Fruit fly (Drosophila melanogaster): ENCODE measurements around the gene CG9300.

CG9300 gene

DNA sequence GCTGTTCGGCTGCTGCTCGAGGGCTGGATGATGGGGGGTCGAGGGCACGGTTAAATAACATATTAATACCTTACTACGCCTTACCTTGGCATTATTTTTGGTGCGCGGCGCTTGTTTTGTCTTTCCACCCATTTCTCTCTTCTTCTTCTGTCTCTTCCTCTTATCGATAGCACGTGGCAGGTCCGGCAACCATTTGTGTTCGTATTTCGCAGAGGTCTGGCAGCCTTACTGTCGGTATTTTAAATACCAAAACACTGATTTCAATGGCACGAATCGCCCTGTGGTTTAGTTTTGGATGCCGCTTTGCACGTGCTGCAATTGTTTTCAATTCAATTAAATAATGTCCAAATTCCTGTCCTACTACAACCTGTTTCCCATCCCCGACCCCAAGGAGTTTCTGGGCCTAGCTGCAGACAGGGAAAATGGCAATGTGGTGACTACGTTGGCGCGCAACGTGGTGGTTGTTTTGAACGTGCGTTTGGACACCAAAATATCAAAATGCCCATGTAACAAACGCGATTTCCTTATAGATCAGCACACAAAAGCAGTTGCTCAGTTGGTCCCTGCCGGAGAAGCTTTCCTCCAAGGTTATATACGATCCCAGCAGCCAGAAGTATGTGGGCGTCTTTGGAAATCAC lies at the start of gene CG9300, which contains the start of gene Ltn1:
Gene CG9300, plus strand, starts transcription at position 285 of the 638 bp plus-strand sequence.
Gene Ltn1, minus strand, starts transcription at position 155 of the 638 bp plus-strand sequence.
- TF ChIP-seq CG17801 (GFP tag; optimal IDR thresholded peaks at IDR 0.05; ENCODE audit: partially characterized antibody): peak; percentile 27

DNA sequence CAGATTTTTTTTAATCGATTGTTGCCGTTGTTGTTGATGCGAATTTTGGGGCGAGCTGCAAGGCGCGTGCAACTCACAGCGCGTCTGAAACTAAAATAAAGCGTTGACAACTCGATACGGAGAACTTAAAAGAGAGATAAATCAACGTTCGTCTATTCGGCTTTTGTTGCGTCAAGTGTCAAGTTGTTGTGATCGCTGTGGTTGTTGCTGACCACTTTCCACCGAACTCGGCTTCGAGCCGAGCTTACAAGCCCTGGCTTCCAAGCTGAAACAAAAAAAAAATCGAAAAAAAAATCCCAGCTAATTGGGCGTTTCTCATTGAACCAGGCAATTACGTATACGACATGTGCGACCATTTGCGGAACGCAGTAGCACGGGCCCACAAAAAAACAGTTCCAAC lies 48.5 kb upstream of the CG9300 start, which contains the start of gene CG9452:
Gene CG9452, minus strand, starts transcription at position 101 of the 400 bp plus-strand sequence.
- no peak for TF ChIP-seq CG17801 (GFP tag; optimal IDR thresholded peaks at IDR 0.05; ENCODE audit: partially characterized antibody)

DNA sequence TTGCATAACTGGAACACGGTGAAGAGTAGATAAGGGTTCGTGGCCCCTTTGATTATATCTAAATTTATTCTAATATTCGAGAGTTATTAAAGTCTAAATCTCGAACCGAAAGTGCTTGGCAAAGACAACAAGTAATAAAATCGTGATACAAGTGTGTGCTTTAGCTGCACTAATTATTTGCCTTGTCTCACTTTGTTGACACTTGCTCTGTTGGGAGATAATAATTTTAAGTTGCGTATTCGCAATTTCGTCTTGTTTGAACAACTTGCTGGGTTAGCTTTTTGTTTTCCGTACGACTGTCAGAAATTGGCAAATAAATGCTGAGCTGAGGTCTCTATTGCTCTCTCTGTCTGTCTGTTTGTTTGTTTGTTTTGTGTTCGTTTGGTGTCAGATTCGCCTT lies 47.5 kb upstream of the CG9300 start:
- no peak for TF ChIP-seq CG17801 (GFP tag; optimal IDR thresholded peaks at IDR 0.05; ENCODE audit: partially characterized antibody)

DNA sequence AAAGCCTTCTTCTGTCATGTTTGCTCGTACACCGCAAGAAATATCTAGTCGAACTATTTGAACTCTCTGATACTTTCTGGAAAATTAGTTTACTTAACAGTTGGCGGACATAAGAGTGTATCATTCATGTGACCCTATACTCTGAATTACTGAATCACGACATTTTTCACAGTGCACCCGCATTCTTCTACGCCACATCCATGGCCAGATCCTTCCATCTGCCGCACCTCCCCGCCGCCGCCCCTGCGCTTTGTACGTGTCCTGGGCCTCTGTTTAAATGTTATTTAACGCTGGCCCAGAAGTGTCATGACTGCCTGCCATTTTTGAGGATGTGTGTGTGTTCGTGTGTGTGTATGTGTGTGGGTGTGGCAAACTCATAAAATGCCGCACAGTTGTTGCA lies 39.5 kb upstream of the CG9300 start:
- TF ChIP-seq CG17801 (GFP tag; optimal IDR thresholded peaks at IDR 0.05; ENCODE audit: partially characterized antibody): no peak

DNA sequence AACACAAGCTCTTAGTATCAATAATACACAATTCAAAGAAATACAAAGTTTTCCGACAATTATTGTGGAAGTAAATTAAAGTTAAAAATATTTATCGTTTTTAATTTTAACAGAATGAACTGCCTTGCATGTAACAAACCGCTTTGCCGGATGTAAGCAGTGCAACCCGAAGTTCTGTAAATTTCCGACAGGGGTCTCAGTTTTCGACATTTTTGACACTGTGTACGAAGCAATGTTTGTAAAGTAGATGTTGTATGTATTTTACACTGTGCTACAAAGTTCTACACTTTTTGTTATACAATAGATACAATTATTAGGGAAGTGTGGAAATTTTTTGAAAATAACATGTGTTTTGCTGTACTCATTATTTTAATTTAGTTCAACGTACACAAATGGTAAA lies 35.7 kb upstream of the CG9300 start:
- no peak for TF ChIP-seq CG17801 (GFP tag; optimal IDR thresholded peaks at IDR 0.05; ENCODE audit: partially characterized antibody)

DNA sequence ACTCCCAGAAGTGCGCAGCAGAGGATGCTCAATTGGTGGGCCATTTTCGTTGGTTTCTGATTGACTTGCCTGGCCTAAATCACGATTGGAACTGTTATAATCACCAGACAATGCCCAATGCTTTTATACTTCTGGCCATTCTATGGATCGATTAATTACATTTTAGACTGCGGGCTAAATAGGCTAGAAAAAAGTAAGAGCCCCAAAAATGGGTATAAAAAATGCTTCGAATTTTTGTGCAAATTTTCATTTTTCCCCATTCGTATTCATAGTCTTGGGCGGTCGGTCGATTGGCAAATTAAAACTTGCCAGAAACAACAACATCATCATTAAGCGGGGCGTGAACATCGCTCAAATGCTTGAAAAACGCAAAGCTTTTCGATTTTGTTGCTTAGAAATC lies 34.0 kb upstream of the CG9300 start, which contains the start of gene Cpr76Ba:
Gene Cpr76Ba, minus strand, starts transcription at position 101 of the 400 bp plus-strand sequence.
- no peak for TF ChIP-seq CG17801 (GFP tag; optimal IDR thresholded peaks at IDR 0.05; ENCODE audit: partially characterized antibody)

DNA sequence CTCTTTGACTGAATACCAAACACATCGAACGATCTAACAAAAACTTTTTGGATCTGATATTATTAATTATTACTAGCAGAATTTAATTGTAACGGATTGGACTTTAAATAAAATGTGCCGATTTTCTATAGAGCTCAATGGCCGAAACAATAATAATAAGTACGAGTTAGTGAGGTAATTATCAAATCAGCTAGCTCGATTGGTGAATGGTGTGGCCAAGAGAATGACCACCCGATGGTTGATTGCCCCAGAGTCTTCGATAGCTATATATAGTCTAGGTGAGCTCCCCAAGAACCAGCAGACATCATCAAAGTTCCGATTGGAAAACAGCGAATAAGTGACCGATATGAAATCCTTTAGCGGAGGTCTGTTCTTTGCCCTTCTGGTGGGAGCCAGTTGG lies 32.9 kb upstream of the CG9300 start, which contains the start of gene Cpr76Bb:
Gene Cpr76Bb, plus strand, starts transcription at position 301 of the 400 bp plus-strand sequence.
- TF ChIP-seq CG17801 (GFP tag; optimal IDR thresholded peaks at IDR 0.05; ENCODE audit: partially characterized antibody): no peak

DNA sequence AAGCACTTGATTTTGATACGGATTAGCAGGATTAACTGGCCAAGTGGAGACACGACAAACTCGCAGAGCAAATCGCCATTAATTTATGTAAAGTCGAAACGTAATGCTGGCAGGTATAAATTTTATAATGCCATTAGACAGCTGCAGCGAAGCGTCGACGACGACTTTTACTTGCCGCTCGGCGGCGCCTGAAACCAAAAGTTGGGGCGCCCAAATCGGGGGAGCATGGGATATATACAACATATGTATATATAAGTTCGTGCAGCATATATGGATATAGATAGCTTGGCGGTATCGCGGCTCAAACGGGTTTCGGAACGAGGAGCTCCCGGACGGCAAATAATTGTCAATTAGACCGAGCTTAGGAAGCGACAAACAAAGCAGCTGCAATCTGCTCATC lies 31.6 kb upstream of the CG9300 start, which contains the start of gene Cpr76Bc:
Gene Cpr76Bc, plus strand, starts transcription at position 301 of the 400 bp plus-strand sequence.
- TF ChIP-seq CG17801 (GFP tag; optimal IDR thresholded peaks at IDR 0.05; ENCODE audit: partially characterized antibody): no peak

DNA sequence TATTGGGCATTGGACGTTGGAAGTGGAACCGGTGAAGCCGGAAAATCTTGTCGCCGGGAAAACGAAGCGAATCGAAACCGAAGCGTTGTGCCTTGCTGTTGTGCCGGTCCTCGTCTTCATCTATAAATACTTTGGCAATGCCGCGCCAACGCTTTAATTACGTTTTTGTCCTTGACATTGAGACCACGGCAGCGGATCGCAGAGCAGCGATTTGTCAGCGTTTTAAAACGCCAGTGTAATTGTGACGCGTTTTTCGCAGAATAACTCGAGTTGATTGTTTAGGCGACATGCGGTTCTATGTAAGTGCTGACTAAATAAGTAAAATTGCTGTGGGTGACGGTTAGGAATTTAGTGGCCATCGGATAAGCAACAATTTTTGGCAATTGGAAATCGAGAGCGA lies 31.1 kb upstream of the CG9300 start:
- TF ChIP-seq CG17801 (GFP tag; optimal IDR thresholded peaks at IDR 0.05; ENCODE audit: partially characterized antibody): no peak

DNA sequence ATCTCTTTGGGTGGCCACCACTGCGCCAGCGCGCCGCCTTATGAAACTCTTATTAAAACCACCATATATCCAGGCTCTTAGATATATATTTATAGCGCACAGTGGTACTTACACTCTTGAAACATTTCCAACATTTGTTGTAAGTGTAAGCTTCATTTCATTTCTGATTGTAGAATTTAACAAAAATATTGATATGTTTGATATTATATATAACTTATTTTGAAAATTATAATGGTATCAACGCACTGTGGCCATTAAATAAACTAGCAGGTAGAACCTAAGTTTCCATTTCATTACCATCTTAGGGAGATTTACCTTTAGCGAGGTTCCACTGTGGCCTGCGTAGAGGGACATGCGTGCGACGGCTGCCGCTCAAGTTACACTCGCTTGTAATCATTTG lies 27.5 kb upstream of the CG9300 start:
- TF ChIP-seq CG17801 (GFP tag; optimal IDR thresholded peaks at IDR 0.05; ENCODE audit: partially characterized antibody): no peak

DNA sequence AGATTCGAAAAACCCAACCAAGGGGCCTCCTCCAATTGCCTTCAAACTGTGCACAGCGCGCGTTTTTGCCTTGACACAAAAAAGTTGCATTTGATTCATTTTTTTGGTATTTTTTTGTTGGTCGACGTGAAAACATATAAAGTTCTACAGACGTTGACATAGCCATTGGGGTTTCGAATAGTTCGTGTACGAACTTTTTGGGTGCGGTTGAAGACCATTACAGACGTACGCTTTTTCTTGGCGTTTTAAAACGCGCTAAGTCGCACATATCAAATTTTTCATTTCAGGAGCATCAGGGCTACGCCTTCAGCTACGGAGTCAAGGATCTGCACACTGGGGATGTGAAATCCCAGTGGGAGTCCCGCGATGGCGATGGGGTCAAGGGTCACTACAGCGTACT lies 26.5 kb upstream of the CG9300 start:
- no peak for TF ChIP-seq CG17801 (GFP tag; optimal IDR thresholded peaks at IDR 0.05; ENCODE audit: partially characterized antibody)

DNA sequence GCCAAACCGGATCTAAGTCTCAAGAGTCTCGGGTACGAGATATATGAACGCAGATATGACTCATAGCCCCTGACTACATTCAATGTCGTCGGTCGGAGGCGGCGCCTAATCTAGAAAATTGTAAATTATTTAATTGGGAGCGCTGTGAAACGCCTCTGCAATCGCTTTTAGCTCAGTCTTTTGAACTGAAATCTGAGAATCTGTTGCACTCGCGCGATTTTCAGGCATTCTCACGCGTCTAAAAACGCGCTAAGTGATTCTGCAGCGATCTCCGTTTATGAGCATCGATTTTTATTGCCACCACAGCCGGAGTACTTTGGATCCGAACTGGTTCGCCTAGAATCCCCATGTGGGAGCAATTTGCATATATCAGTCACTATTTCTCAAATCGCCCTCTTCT lies 23.7 kb upstream of the CG9300 start:
- TF ChIP-seq CG17801 (GFP tag; optimal IDR thresholded peaks at IDR 0.05; ENCODE audit: partially characterized antibody): no peak

DNA sequence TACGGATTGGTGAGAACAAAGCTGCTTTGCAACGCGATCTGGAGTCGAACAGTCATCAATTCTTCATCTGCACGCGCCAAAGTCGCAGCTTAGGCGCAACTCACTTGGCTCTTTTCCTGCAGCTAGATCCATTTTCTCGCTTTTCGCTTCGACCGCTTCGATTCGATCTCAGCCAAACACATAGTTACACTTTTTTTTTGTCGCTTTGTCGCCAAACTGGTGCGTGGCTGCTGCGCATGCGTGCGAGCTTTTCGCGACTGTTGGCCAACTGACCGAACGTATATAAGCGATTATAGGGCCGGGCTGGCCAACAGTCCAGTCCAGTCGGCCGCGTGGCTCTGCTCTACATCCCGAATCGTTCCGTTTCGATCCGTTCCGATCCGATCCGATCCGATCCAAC lies 19.8 kb upstream of the CG9300 start, which contains the start of gene Cpr76Bd:
Gene Cpr76Bd, plus strand, starts transcription at position 301 of the 400 bp plus-strand sequence.
- TF ChIP-seq CG17801 (GFP tag; optimal IDR thresholded peaks at IDR 0.05; ENCODE audit: partially characterized antibody): no peak

DNA sequence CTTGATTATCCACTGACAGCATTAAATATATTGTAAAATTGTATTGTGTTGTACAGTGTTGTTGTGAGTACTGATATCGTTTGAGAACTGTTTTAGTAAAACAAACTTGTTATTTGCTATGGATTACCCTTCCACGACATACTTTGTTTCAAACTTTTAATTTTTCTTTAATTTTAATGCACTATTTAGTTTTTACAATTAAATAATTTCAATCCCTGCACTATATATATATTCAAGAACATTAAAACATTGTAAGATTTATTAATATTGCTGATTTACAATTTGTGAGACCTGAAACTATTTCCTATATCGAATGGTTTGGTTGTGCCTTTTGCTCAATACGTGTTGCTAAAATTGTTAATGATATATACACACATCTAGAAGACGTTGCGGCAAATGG lies 8.1 kb upstream of the CG9300 start, which contains the start of the genes CG46434 and Dred:
Gene CG46434, minus strand, starts transcription at position 101 of the 400 bp plus-strand sequence.
Gene Dred, minus strand, starts transcription at position 101 of the 400 bp plus-strand sequence.
- TF ChIP-seq CG17801 (GFP tag; optimal IDR thresholded peaks at IDR 0.05; ENCODE audit: partially characterized antibody): no peak

DNA sequence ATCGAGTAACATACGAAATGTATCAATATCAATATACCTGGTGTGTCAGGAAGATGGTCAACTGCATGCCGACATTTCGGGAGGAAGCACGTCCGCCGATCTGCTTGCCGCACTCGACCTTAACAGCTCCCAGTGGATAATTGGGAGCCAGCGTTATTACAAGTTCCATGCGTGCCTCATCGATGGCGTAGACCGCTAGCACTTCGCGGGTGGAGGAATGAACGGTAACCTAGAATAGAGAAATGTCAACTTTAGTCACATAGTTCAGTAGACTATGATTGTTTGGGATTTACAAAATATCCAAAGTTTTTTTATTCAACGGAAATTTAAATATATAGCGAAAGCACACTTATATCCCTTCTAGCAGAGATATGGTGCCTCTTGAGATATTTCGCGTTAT lies 7.4 kb upstream of the CG9300 start, which contains the start of the genes CG46435 and Rcd7:
Gene CG46435, plus strand, starts transcription at position 301 of the 400 bp plus-strand sequence.
Gene Rcd7, plus strand, starts transcription at position 301 of the 400 bp plus-strand sequence.
- no peak for TF ChIP-seq CG17801 (GFP tag; optimal IDR thresholded peaks at IDR 0.05; ENCODE audit: partially characterized antibody)

DNA sequence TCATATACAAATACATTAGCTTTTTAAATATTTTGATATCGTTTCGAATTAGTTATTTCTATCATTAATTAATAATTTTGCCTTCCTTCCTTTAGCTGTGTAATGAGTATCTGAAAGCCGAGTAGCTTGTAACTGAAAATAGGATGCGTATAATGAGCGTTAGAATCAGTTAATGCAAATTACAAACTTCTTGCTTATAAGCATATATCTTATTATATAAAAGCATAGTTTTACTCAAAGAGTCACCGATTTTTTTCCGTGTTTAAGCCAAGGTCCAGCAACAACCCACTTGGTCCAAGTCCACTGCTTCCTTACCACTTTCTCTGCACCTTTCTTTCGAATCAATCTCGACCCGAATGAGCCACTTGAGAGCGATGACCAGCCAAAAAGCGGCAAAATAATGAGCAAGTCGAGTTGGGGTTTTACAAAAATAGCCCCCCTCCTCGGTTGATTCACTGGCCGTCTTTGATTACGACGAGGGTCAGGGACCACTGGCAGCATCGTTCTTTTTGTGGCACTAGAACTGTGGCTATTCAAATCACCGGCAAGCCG lies 3.8 kb downstream of the CG9300 start:
- no peak for TF ChIP-seq CG17801 (GFP tag; optimal IDR thresholded peaks at IDR 0.05; ENCODE audit: partially characterized antibody)
